Fruit fly (Drosophila melanogaster): ENCODE results near the gene zormin.

Gene zormin

dm6 chr3L:2151588-2152372, at the start of gene zormin:
zormin (minus strand) TSS chr3L:2151700.
- TF ChIP-seq pan (optimal IDR thresholded peaks at IDR 0.05) (peak; percentile 86), psq (optimal IDR thresholded peaks at IDR 0.05) (no peak)

dm6 chr3L:2196713-2197112, 45.2 kb upstream of the zormin start, which contains the start of gene CG8960:
CG8960 (plus strand) TSS chr3L:2197013.
- TF ChIP-seq psq (optimal IDR thresholded peaks at IDR 0.05): no peak
- no peak for TF ChIP-seq usp (GFP tag; optimal IDR thresholded peaks at IDR 0.05)
- TF ChIP-seq EcR (GFP tag; optimal IDR thresholded peaks at IDR 0.05): no peak
- no peak for TF ChIP-seq CG8478 (optimal IDR thresholded peaks at IDR 0.05)
- TF ChIP-seq Dll (optimal IDR thresholded peaks at IDR 0.05): no peak
- TF ChIP-seq pan (optimal IDR thresholded peaks at IDR 0.05): no peak

dm6 chr3L:2191994-2192450, 40.5 kb upstream of the zormin start, which contains the start of gene CG5707:
CG5707 (minus strand) TSS chr3L:2192221.
- TF ChIP-seq CG8478 (optimal IDR thresholded peaks at IDR 0.05) (no peak), pan (optimal IDR thresholded peaks at IDR 0.05) (no peak), Dll (optimal IDR thresholded peaks at IDR 0.05) (no peak), psq (optimal IDR thresholded peaks at IDR 0.05) (no peak), usp (GFP tag; optimal IDR thresholded peaks at IDR 0.05) (no peak), EcR (GFP tag; optimal IDR thresholded peaks at IDR 0.05) (no peak)

dm6 chr3L:2191512-2191911, 40.0 kb upstream of the zormin start:
- TF ChIP-seq pan (optimal IDR thresholded peaks at IDR 0.05) (no peak), usp (GFP tag; optimal IDR thresholded peaks at IDR 0.05) (no peak), psq (optimal IDR thresholded peaks at IDR 0.05) (no peak), Dll (optimal IDR thresholded peaks at IDR 0.05) (no peak), EcR (GFP tag; optimal IDR thresholded peaks at IDR 0.05) (no peak), CG8478 (optimal IDR thresholded peaks at IDR 0.05) (no peak)

DNA sequence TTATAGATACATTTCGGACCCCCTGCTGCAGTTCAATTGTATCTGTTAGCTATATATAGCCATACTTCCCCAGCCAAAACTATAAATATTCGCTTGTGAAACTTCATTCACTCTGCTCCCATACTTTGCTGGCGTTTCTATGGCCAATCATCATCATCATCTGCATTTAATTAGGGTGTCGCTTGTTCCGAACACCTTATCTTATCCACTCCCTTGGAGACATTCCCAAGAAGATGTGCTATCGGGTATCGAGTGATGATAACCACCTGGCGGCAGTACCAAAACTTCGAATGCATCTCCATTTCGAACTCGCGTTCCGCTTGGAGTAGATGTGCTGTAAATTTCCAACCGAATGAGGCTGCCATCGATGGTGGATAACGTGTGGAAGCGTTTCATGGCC, 34.1 kb upstream of the zormin start, which contains the start of gene CG13810:
Gene CG13810, plus strand, starts transcription at position 301 of the 400 bp plus-strand sequence.
- no peak for TF ChIP-seq EcR (GFP tag; optimal IDR thresholded peaks at IDR 0.05)
- no peak for TF ChIP-seq Dll (optimal IDR thresholded peaks at IDR 0.05)
- TF ChIP-seq usp (GFP tag; optimal IDR thresholded peaks at IDR 0.05): no peak
- TF ChIP-seq CG8478 (optimal IDR thresholded peaks at IDR 0.05): no peak
- TF ChIP-seq psq (optimal IDR thresholded peaks at IDR 0.05): no peak
- no peak for TF ChIP-seq pan (optimal IDR thresholded peaks at IDR 0.05)

DNA sequence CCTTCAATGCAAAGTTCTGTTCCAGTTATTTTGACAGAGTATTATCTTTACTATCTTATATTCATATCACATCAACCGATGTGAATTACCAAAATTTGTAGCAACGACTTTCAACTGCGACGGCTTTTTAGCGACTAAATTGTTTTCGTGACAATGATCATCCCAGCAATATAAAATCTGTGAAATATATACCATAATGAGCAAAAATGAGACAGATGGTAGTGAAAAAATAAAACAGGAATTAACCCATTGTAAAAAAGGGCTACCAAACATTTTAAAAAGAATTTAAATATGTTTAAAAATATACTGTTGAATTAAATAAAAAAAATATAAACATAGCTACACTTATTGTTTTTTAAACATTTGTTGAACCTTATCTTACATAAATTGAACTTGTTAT, 22.7 kb upstream of the zormin start, which contains the start of gene CG15820:
Gene CG15820, minus strand, starts transcription at position 101 of the 400 bp plus-strand sequence.
- TF ChIP-seq usp (GFP tag; optimal IDR thresholded peaks at IDR 0.05): no peak
- TF ChIP-seq EcR (GFP tag; optimal IDR thresholded peaks at IDR 0.05): no peak
- no peak for TF ChIP-seq pan (optimal IDR thresholded peaks at IDR 0.05)
- no peak for TF ChIP-seq Dll (optimal IDR thresholded peaks at IDR 0.05)

- TF ChIP-seq pan (optimal IDR thresholded peaks at IDR 0.05) (no peak), CG8478 (optimal IDR thresholded peaks at IDR 0.05) (no peak)
These were observed 19.5 kb upstream of the zormin start, which contains the start of gene CG5704 for dm6 chr3L:2170885-2171526. CG5704 (minus strand) TSS chr3L:2170971.

dm6 chr3L:2168954-2169353, 17.5 kb upstream of the zormin start, which contains the start of gene CG15879:
CG15879 (minus strand) TSS chr3L:2169108.
- TF ChIP-seq CG8478 (optimal IDR thresholded peaks at IDR 0.05) (no peak), psq (optimal IDR thresholded peaks at IDR 0.05) (no peak), Dll (optimal IDR thresholded peaks at IDR 0.05) (no peak), EcR (GFP tag; optimal IDR thresholded peaks at IDR 0.05) (no peak), usp (GFP tag; optimal IDR thresholded peaks at IDR 0.05) (no peak), pan (optimal IDR thresholded peaks at IDR 0.05) (no peak)

- no peak for TF ChIP-seq EcR (GFP tag; optimal IDR thresholded peaks at IDR 0.05)
- TF ChIP-seq CG8478 (optimal IDR thresholded peaks at IDR 0.05): no peak
- TF ChIP-seq usp (GFP tag; optimal IDR thresholded peaks at IDR 0.05): no peak
- no peak for TF ChIP-seq Dll (optimal IDR thresholded peaks at IDR 0.05)
These were observed 15.3 kb upstream of the zormin start for dm6 chr3L:2166776-2167175.

DNA sequence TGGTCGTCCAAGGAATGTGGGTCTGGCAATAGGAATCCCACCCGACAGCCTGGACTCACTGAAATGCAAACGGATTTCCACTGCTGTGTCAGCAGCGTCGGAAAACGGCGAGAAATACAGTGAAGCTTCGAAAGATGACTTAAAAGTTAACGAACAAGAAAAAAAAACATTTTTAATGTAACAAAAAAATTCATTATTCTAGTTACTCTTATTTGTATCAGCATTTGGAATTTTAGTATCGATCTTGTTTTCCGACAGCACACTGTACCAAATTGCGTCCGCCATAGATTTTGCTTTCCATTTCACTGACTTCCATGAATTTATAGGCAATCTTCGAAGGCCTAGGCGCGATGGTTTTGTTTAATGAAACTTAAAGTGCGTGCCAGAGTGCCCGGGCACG, 13.3 kb upstream of the zormin start:
- TF ChIP-seq EcR (GFP tag; optimal IDR thresholded peaks at IDR 0.05) (no peak), pan (optimal IDR thresholded peaks at IDR 0.05) (no peak), psq (optimal IDR thresholded peaks at IDR 0.05) (no peak), CG8478 (optimal IDR thresholded peaks at IDR 0.05) (no peak), Dll (optimal IDR thresholded peaks at IDR 0.05) (no peak), usp (GFP tag; optimal IDR thresholded peaks at IDR 0.05) (no peak)

- TF ChIP-seq pan (optimal IDR thresholded peaks at IDR 0.05) (peak; percentile 88), Dll (optimal IDR thresholded peaks at IDR 0.05) (no peak), usp (GFP tag; optimal IDR thresholded peaks at IDR 0.05) (no peak)
These were observed 12.6 kb upstream of the zormin start for dm6 chr3L:2164031-2164537.

- no peak for TF ChIP-seq usp (GFP tag; optimal IDR thresholded peaks at IDR 0.05)
- TF ChIP-seq EcR (GFP tag; optimal IDR thresholded peaks at IDR 0.05): no peak
- TF ChIP-seq pan (optimal IDR thresholded peaks at IDR 0.05): no peak
- TF ChIP-seq psq (optimal IDR thresholded peaks at IDR 0.05): no peak
- no peak for TF ChIP-seq Dll (optimal IDR thresholded peaks at IDR 0.05)
- no peak for TF ChIP-seq CG8478 (optimal IDR thresholded peaks at IDR 0.05)
These were observed 12.1 kb upstream of the zormin start, which contains the start of gene CG15822 for dm6 chr3L:2163608-2164007. CG15822 (minus strand) TSS chr3L:2163863.

Measured in whole organism.